Fruit fly (Drosophila melanogaster) whole organism, prepupa: ENCODE data around the gene CG3330.

Experiments used
- CG10669 ChIP-seq: fragments of 200-800 bp; sonication (Bioruptor generic); optimal IDR thresholded peaks from 3 replicates; lab custom pipeline; 2018; ENCODE audit warnings: missing biosample characterization, mild to moderate bottlenecking, missing genetic modification characterization, moderate library complexity
- CG11902 ChIP-seq: fragments of 200-800 bp; sonication (Bioruptor generic); optimal IDR thresholded peaks from 3 replicates; lab custom pipeline; 2016; ENCODE audit warnings: missing biosample characterization, missing genetic modification characterization
- CG15336 ChIP-seq: fragments of 200-800 bp; sonication (Bioruptor generic); IDR thresholded peaks from 2 replicates; pipeline ENCODE4 v1.3.6; 2022; ENCODE audit warnings: missing biosample characterization, missing genetic modification characterization
- CG1621 ChIP-seq: fragments of 200-800 bp; sonication (Bioruptor generic); optimal IDR thresholded peaks from 3 replicates; lab custom pipeline; 2018; ENCODE audit warnings: missing biosample characterization, mild to moderate bottlenecking, missing genetic modification characterization
- CG16779 ChIP-seq: fragments of 200-800 bp; sonication (Bioruptor generic); optimal IDR thresholded peaks from 3 replicates; lab custom pipeline; 2017; ENCODE audit warnings: missing biosample characterization, mild to moderate bottlenecking, missing genetic modification characterization
- CG31627 ChIP-seq: fragments of 200-800 bp; sonication (Bioruptor generic); optimal IDR thresholded peaks from 3 replicates; lab custom pipeline; 2016; ENCODE audit warnings: missing biosample characterization, missing genetic modification characterization
- CG32006 ChIP-seq: fragments of 200-800 bp; sonication (Bioruptor generic); optimal IDR thresholded peaks from 3 replicates; lab custom pipeline; 2017; ENCODE audit warnings: missing biosample characterization, mild to moderate bottlenecking, missing genetic modification characterization
- CG34406 ChIP-seq: fragments of 200-800 bp; sonication (Bioruptor generic); optimal IDR thresholded peaks from 3 replicates; lab custom pipeline; 2016; ENCODE audit warnings: missing biosample characterization, missing genetic modification characterization
- CG3919 ChIP-seq: fragments of 200-800 bp; sonication (Bioruptor generic); optimal IDR thresholded peaks from 3 replicates; lab custom pipeline; 2016; ENCODE audit warnings: missing biosample characterization, missing genetic modification characterization
- CG4318 ChIP-seq: fragments of 200-800 bp; sonication (Bioruptor generic); optimal IDR thresholded peaks from 3 replicates; lab custom pipeline; 2017; ENCODE audit warnings: missing biosample characterization, mild to moderate bottlenecking, missing genetic modification characterization
- CG6163 ChIP-seq: fragments of 200-800 bp; sonication (Bioruptor generic); IDR thresholded peaks from 3 replicates; pipeline ENCODE4 v1.3.6; 2022; ENCODE audit warnings: missing biosample characterization, missing genetic modification characterization
- CG6276 ChIP-seq: fragments of 200-800 bp; sonication (Bioruptor generic); optimal IDR thresholded peaks from 2 replicates; lab custom pipeline; 2017; ENCODE audit warnings: missing biosample characterization, mild to moderate bottlenecking, missing genetic modification characterization
- CG6808 ChIP-seq: fragments of 200-800 bp; sonication (Bioruptor generic); optimal IDR thresholded peaks from 3 replicates; lab custom pipeline; 2017; ENCODE audit warnings: missing biosample characterization, missing genetic modification characterization, mild to moderate bottlenecking, moderate library complexity, missing genetic modification reagents
- CG6854 ChIP-seq: fragments of 200-800 bp; sonication (Bioruptor generic); optimal IDR thresholded peaks from 2 replicates; lab custom pipeline; 2017; ENCODE audit warnings: missing biosample characterization, mild to moderate bottlenecking, missing genetic modification characterization
- CG7368 ChIP-seq: fragments of 200-800 bp; sonication (Bioruptor generic); optimal IDR thresholded peaks from 3 replicates; lab custom pipeline; 2016; ENCODE audit warnings: missing biosample characterization, missing genetic modification characterization
- CG8319 ChIP-seq: fragments of 200-800 bp; sonication (Bioruptor generic); optimal IDR thresholded peaks from 3 replicates; lab custom pipeline; 2016; ENCODE audit warnings: missing biosample characterization, missing genetic modification characterization
- CG8632 ChIP-seq: fragments of 200-800 bp; sonication (Bioruptor generic); optimal IDR thresholded peaks from 3 replicates; lab custom pipeline; 2016; ENCODE audit warnings: missing biosample characterization, missing genetic modification characterization
- Eip93F ChIP-seq: fragments of 200-800 bp; sonication (Bioruptor generic); optimal IDR thresholded peaks from 2 replicates; lab custom pipeline; 2016; ENCODE audit warnings: missing biosample characterization, mild to moderate bottlenecking, missing genetic modification characterization
- Ets21C ChIP-seq: fragments of 200-800 bp; sonication (Bioruptor generic); optimal IDR thresholded peaks from 3 replicates; lab custom pipeline; 2016; ENCODE audit warnings: missing biosample characterization, missing genetic modification characterization
- Hr38 ChIP-seq: sonication (Bioruptor generic); optimal IDR thresholded peaks from 2 replicates; lab custom pipeline; 2016; ENCODE audit warnings: missing biosample characterization, missing genetic modification characterization
- Hr39 ChIP-seq: fragments of 200-800 bp; sonication (Bioruptor generic); optimal IDR thresholded peaks from 2 replicates; lab custom pipeline; 2016; ENCODE audit warnings: missing biosample characterization, missing genetic modification characterization
- Met ChIP-seq: fragments of 200-800 bp; sonication (Bioruptor generic); optimal IDR thresholded peaks from 3 replicates; lab custom pipeline; 2016; ENCODE audit warnings: missing biosample characterization, missing genetic modification characterization
- OdsH ChIP-seq: fragments of 200-800 bp; sonication (Bioruptor generic); optimal IDR thresholded peaks from 3 replicates; lab custom pipeline; 2016; ENCODE audit warnings: missing biosample characterization, missing genetic modification characterization
- Smox ChIP-seq: fragments of 200-800 bp; sonication (Bioruptor generic); optimal IDR thresholded peaks from 3 replicates; lab custom pipeline; 2016; ENCODE audit warnings: missing biosample characterization, missing genetic modification characterization
- Sox102F ChIP-seq: fragments of 200-800 bp; sonication (Bioruptor generic); optimal IDR thresholded peaks from 2 replicates; lab custom pipeline; 2016; ENCODE audit warnings: missing biosample characterization, mild to moderate bottlenecking, missing genetic modification characterization
- Sox14 ChIP-seq: fragments of 200-800 bp; sonication (Bioruptor generic); optimal IDR thresholded peaks from 3 replicates; lab custom pipeline; 2016; ENCODE audit warnings: missing biosample characterization, missing genetic modification characterization
- achi ChIP-seq: fragments of 200-800 bp; sonication (Bioruptor generic); optimal IDR thresholded peaks from 3 replicates; lab custom pipeline; 2016; ENCODE audit warnings: missing biosample characterization, missing genetic modification characterization
- fd59A ChIP-seq: fragments of 200-800 bp; sonication (Bioruptor generic); optimal IDR thresholded peaks from 2 replicates; lab custom pipeline; 2017; ENCODE audit warnings: missing biosample characterization, mild to moderate bottlenecking, missing genetic modification characterization, missing genetic modification reagents
- fd85E ChIP-seq: fragments of 200-800 bp; sonication (Bioruptor generic); optimal IDR thresholded peaks from 3 replicates; lab custom pipeline; 2016; ENCODE audit warnings: missing biosample characterization, missing genetic modification characterization
- fkh ChIP-seq: fragments of 200-800 bp; sonication (Bioruptor generic); optimal IDR thresholded peaks from 3 replicates; lab custom pipeline; 2017; ENCODE audit warnings: missing biosample characterization, mild to moderate bottlenecking, missing genetic modification characterization, moderate library complexity
- net ChIP-seq: fragments of 200-800 bp; sonication (Bioruptor generic); optimal IDR thresholded peaks from 3 replicates; lab custom pipeline; 2016; ENCODE audit warnings: missing biosample characterization, missing genetic modification characterization
- pdm3 ChIP-seq: fragments of 200-800 bp; sonication (Bioruptor generic); optimal IDR thresholded peaks from 3 replicates; lab custom pipeline; 2016; ENCODE audit warnings: missing biosample characterization, missing genetic modification characterization
- spab ChIP-seq: fragments of 200-800 bp; sonication (Bioruptor generic); optimal IDR thresholded peaks from 2 replicates; lab custom pipeline; 2017; ENCODE audit warnings: missing biosample characterization, mild to moderate bottlenecking, missing genetic modification characterization, missing genetic modification reagents
- ss ChIP-seq, 2 experiments: fragments of 200-800 bp; sonication (Bioruptor generic); optimal IDR thresholded peaks; 2 replicates in 1 of 2; 3 replicates in 1 of 2; lab custom pipeline; 2017 to 2018; ENCODE audit warnings: mild to moderate bottlenecking in 2 of 2, missing biosample characterization in 2 of 2, missing genetic modification characterization in 2 of 2, moderate library complexity in 1 of 2
- svp ChIP-seq: fragments of 200-800 bp; sonication (Bioruptor generic); peaks from one replicate; lab custom pipeline; 2016; ENCODE audit warnings: missing biosample characterization, missing genetic modification characterization
- topi ChIP-seq: fragments of 200-800 bp; sonication (Bioruptor generic); optimal IDR thresholded peaks from 3 replicates; lab custom pipeline; 2016; ENCODE audit warnings: missing biosample characterization, missing genetic modification characterization
- vri ChIP-seq: fragments of 200-800 bp; sonication (Bioruptor generic); optimal IDR thresholded peaks from 3 replicates; lab custom pipeline; 2016; ENCODE audit warnings: missing biosample characterization, mild to moderate bottlenecking, missing genetic modification characterization

The CG3330 gene

dm6 chr3R:27282286-27282685, 48.4 kb downstream of the CG3330 start, which contains the start of gene mrt (continued):
- TF ChIP-seq spab (GFP tag; lab: Kevin White, UChicago): peak; percentile 28
- TF ChIP-seq CG31627 (GFP tag; lab: Kevin White, UChicago): peak; percentile 67
- peak; percentile 15 for TF ChIP-seq CG7368 (GFP tag; lab: Kevin White, UChicago)
- TF ChIP-seq Smox (GFP tag; lab: Kevin White, UChicago): peak; percentile 54
- no peak for TF ChIP-seq CG1621 (tag; lab: Kevin White, UChicago)
- TF ChIP-seq CG34406 (GFP tag; lab: Kevin White, UChicago): peak; percentile 14
- no peak for TF ChIP-seq fkh (GFP tag; lab: Kevin White, UChicago)
- no peak for TF ChIP-seq CG16779 (tag; lab: Kevin White, UChicago)
- TF ChIP-seq OdsH (GFP tag; lab: Kevin White, UChicago): peak; percentile 72
- peak; percentile 60 for TF ChIP-seq CG15336 (GFP tag; lab: Robert Waterston, UW)
- TF ChIP-seq CG11902 (GFP tag; lab: Kevin White, UChicago): peak; percentile 29
- TF ChIP-seq Met: peak; percentile 48
- TF ChIP-seq net: peak; percentile 51
- TF ChIP-seq achi (GFP tag; lab: Kevin White, UChicago): peak; percentile 50
- TF ChIP-seq CG32006 (GFP tag; lab: Kevin White, UChicago): peak; percentile 76
- peak; percentile 26 for TF ChIP-seq fd59A (GFP tag; lab: Kevin White, UChicago)
- peak; percentile 60 for TF ChIP-seq CG10669 (GFP tag; lab: Kevin White, UChicago)
- TF ChIP-seq CG8319 (GFP tag; lab: Kevin White, UChicago): no peak
- no peak for TF ChIP-seq CG6854 (GFP tag; lab: Kevin White, UChicago)
- TF ChIP-seq topi (GFP tag; lab: Kevin White, UChicago): peak; percentile 61
- peak; percentile 37 for TF ChIP-seq CG8632
- TF ChIP-seq Sox102F (GFP tag; lab: Kevin White, UChicago): peak; percentile 53
- TF ChIP-seq CG4318 (GFP tag; lab: Kevin White, UChicago): peak; percentile 52
- peak; percentile 40 for TF ChIP-seq CG3919 (GFP tag; lab: Kevin White, UChicago)
- TF ChIP-seq CG6808 (GFP tag; lab: Kevin White, UChicago): peak; percentile 39

dm6 chr3R:27281811-27282131, 48.9 kb downstream of the CG3330 start:
- TF ChIP-seq fkh (GFP tag; lab: Kevin White, UChicago): no peak
- no peak for TF ChIP-seq ss (GFP tag; optimal IDR thresholded peaks at IDR 0.05; lab: Kevin White, UChicago)
- TF ChIP-seq svp (GFP tag; lab: Kevin White, UChicago): no peak
- TF ChIP-seq Ets21C: no peak
- no peak for TF ChIP-seq CG6276 (GFP tag; lab: Kevin White, UChicago)
- TF ChIP-seq CG7368 (GFP tag; lab: Kevin White, UChicago): no peak
- no peak for TF ChIP-seq achi (GFP tag; lab: Kevin White, UChicago)
- no peak for TF ChIP-seq pdm3 (GFP tag; lab: Kevin White, UChicago)
- TF ChIP-seq CG16779 (tag; lab: Kevin White, UChicago): no peak
- no peak for TF ChIP-seq Hr38 (GFP tag; lab: Kevin White, UChicago)
- TF ChIP-seq Sox14 (GFP tag; lab: Kevin White, UChicago): no peak
- no peak for TF ChIP-seq CG6163 (GFP tag; lab: Robert Waterston, UW)
- TF ChIP-seq Eip93F (GFP tag; lab: Kevin White, UChicago): no peak
- TF ChIP-seq Hr39 (GFP tag; lab: Kevin White, UChicago): no peak
- no peak for TF ChIP-seq topi (GFP tag; lab: Kevin White, UChicago)
- TF ChIP-seq vri (GFP tag; lab: Kevin White, UChicago): no peak
- TF ChIP-seq fd85E: no peak
- TF ChIP-seq, all 60 proteins: peak for 0
